Worm (Caenorhabditis elegans) whole organism, L4 larva: ENCODE data around the gene ZK1290.7.

Experiments used
- F26F4.8 ChIP-seq: fragments of 200-800 bp; sonication (Bioruptor generic); conservative IDR thresholded peaks from 2 replicates; pipeline ENCODE4 v1.3.6; 2022; ENCODE audit warnings: missing genetic modification characterization, missing compliant biosample characterization
- F37D6.2 ChIP-seq: sonication (generic microtip); optimal IDR thresholded peaks from 2 replicates; lab custom pipeline; 2016; ENCODE audit warnings: mild to moderate bottlenecking, missing genetic modification characterization, missing compliant biosample characterization
- Y75B8A.6 ChIP-seq: fragments of 200-800 bp; sonication (Bioruptor generic); IDR thresholded peaks from 2 replicates; pipeline ENCODE4 v1.3.6; 2022; ENCODE audit warnings: missing genetic modification reagents, missing genetic modification characterization, missing compliant biosample characterization
- aha-1 ChIP-seq: fragments of 150-350 bp; peaks from one replicate; lab custom pipeline; 2014; ENCODE audit warnings: missing biosample characterization, missing genetic modification characterization
- arid-1 ChIP-seq: fragments of 200-800 bp; sonication (Bioruptor generic); conservative IDR thresholded peaks from 2 replicates; pipeline ENCODE4 v1.3.6; 2022; ENCODE audit warnings: missing genetic modification reagents, missing genetic modification characterization, missing compliant biosample characterization
- ceh-32 ChIP-seq: sonication (generic microtip); optimal IDR thresholded peaks from 2 replicates; lab custom pipeline; 2016; ENCODE audit warnings: mild to moderate bottlenecking, missing genetic modification characterization, missing compliant biosample characterization; ENCODE audit not compliant: poor library complexity
- ceh-62 ChIP-seq: sonication (generic microtip); optimal IDR thresholded peaks from 2 replicates; lab custom pipeline; 2017; ENCODE audit warnings: missing biosample characterization, missing genetic modification characterization
- ctbp-1 ChIP-seq: fragments of 200-800 bp; sonication (Bioruptor generic); IDR thresholded peaks from 2 replicates; pipeline ENCODE4 v1.3.6; 2022; ENCODE audit warnings: missing genetic modification reagents, missing genetic modification characterization, missing compliant biosample characterization
- daf-8 ChIP-seq: fragments of 200-800 bp; sonication (Bioruptor generic); IDR thresholded peaks from 2 replicates; pipeline ENCODE4 v1.3.6; 2022; ENCODE audit warnings: missing genetic modification characterization, missing compliant biosample characterization
- duxl-1 ChIP-seq: sonication (generic microtip); optimal IDR thresholded peaks from 2 replicates; lab custom pipeline; 2016; ENCODE audit warnings: mild to moderate bottlenecking, missing genetic modification characterization, moderate library complexity, missing compliant biosample characterization; ENCODE audit not compliant: poor library complexity
- hlh-30 ChIP-seq: sonication (generic microtip); optimal IDR thresholded peaks from 2 replicates; lab custom pipeline; 2017; ENCODE audit warnings: antibody characterized with exemption, mild to moderate bottlenecking, missing genetic modification characterization, missing compliant biosample characterization; ENCODE audit not compliant: insufficient read depth
- hmg-1.1 ChIP-seq: fragments of 200-800 bp; sonication (Bioruptor generic); IDR thresholded peaks from 2 replicates; pipeline ENCODE4 v1.3.6; 2022; ENCODE audit warnings: missing genetic modification reagents, missing genetic modification characterization, missing compliant biosample characterization
- jun-1 ChIP-seq: fragments of 150-350 bp; optimal IDR thresholded peaks from 2 replicates; lab custom pipeline; 2014; ENCODE audit warnings: missing biosample characterization, missing genetic modification reagents, missing genetic modification characterization
- lin-38 ChIP-seq: fragments of 200-800 bp; sonication (Bioruptor generic); IDR thresholded peaks from 2 replicates; pipeline ENCODE4 v1.3.6; 2022; ENCODE audit warnings: missing genetic modification reagents, missing genetic modification characterization, missing compliant biosample characterization
- lir-3 ChIP-seq: sonication (generic microtip); optimal IDR thresholded peaks from 2 replicates; lab custom pipeline; 2016; ENCODE audit warnings: mild to moderate bottlenecking, missing genetic modification characterization, missing compliant biosample characterization
- lsy-2 ChIP-seq, 2 experiments: fragments of 150-350 bp in 1 of 2; sonication (generic microtip) in 1 of 2; optimal IDR thresholded peaks; 2 replicates each; lab custom pipeline; 2014 to 2017; ENCODE audit warnings: missing biosample characterization in 2 of 2, missing genetic modification characterization in 2 of 2
- madf-9 ChIP-seq: fragments of 200-800 bp; sonication (Bioruptor generic); conservative IDR thresholded peaks from 2 replicates; pipeline ENCODE4 v1.3.6; 2022; ENCODE audit warnings: missing genetic modification reagents, missing genetic modification characterization, missing compliant biosample characterization
- mdt-29 ChIP-seq: fragments of 200-800 bp; sonication (Bioruptor generic); IDR thresholded peaks from 2 replicates; pipeline ENCODE4 v1.3.6; 2022; ENCODE audit warnings: missing genetic modification reagents, missing genetic modification characterization, missing compliant biosample characterization
- mep-1 ChIP-seq: fragments of 150-350 bp; sonication (generic microtip); optimal IDR thresholded peaks from 3 replicates; lab custom pipeline; 2014; ENCODE audit warnings: missing biosample characterization, missing genetic modification characterization
- nhr-102 ChIP-seq: sonication (generic microtip); optimal IDR thresholded peaks from 2 replicates; lab custom pipeline; 2016; ENCODE audit warnings: mild to moderate bottlenecking, missing genetic modification characterization, moderate library complexity, missing compliant biosample characterization
- nhr-11 ChIP-seq: fragments of 150-350 bp; optimal IDR thresholded peaks from 2 replicates; lab custom pipeline; 2014; ENCODE audit warnings: missing biosample characterization, missing genetic modification characterization
- nhr-28 ChIP-seq: fragments of 150-350 bp; optimal IDR thresholded peaks from 2 replicates; lab custom pipeline; 2014; ENCODE audit warnings: missing biosample characterization, missing genetic modification characterization
- nhr-41 ChIP-seq: fragments of 200-800 bp; sonication (Bioruptor generic); IDR thresholded peaks from 2 replicates; pipeline ENCODE4 v1.3.6; 2022; ENCODE audit warnings: missing genetic modification reagents, missing genetic modification characterization, missing compliant biosample characterization
- pqm-1 ChIP-seq: sonication (generic microtip); optimal IDR thresholded peaks from 2 replicates; lab custom pipeline; 2017; ENCODE audit warnings: missing biosample characterization, missing genetic modification characterization
- rbr-2 ChIP-seq: sonication (generic microtip); optimal IDR thresholded peaks from 2 replicates; lab custom pipeline; 2016; ENCODE audit warnings: missing genotype, missing genetic modification characterization, missing compliant biosample characterization
- saeg-2 ChIP-seq: fragments of 200-800 bp; sonication (Bioruptor generic); IDR thresholded peaks from 2 replicates; pipeline ENCODE4 v1.3.6; 2022; ENCODE audit warnings: missing genetic modification reagents, missing genetic modification characterization, missing compliant biosample characterization
- snpc-1.2 ChIP-seq: fragments of 200-800 bp; sonication (Bioruptor generic); IDR thresholded peaks from 2 replicates; pipeline ENCODE4 v1.3.6; 2022; ENCODE audit warnings: missing genetic modification reagents, missing genetic modification characterization, missing compliant biosample characterization
- unc-62 ChIP-seq, 3 experiments: fragments of 150-350 bp in 1 of 3; sonication (generic microtip); optimal IDR thresholded peaks in 2 of 3; peaks in 1 of 3; 1 replicate in 1 of 3; 2 replicates in 2 of 3; lab custom pipeline; 2014 to 2017; ENCODE audit warnings: missing biosample characterization in 3 of 3, missing genetic modification characterization in 3 of 3, missing genetic modification reagents in 3 of 3, missing genotype in 1 of 3
- vab-7 ChIP-seq: fragments of 200-800 bp; sonication (Bioruptor generic); IDR thresholded peaks from 2 replicates; pipeline ENCODE4 v1.3.6; 2022; ENCODE audit warnings: missing genetic modification reagents, missing genetic modification characterization, missing compliant biosample characterization
- zag-1 ChIP-seq: fragments of 150-350 bp; optimal IDR thresholded peaks from 2 replicates; lab custom pipeline; 2014; ENCODE audit warnings: missing biosample characterization, missing genetic modification characterization
- zfp-2 ChIP-seq: sonication (generic microtip); optimal IDR thresholded peaks from 2 replicates; lab custom pipeline; 2016; ENCODE audit warnings: mild to moderate bottlenecking, missing genetic modification characterization, missing compliant biosample characterization
- zip-11 ChIP-seq: fragments of 200-800 bp; sonication (Bioruptor generic); IDR thresholded peaks from 2 replicates; pipeline ENCODE4 v1.3.6; 2022; ENCODE audit warnings: missing genetic modification characterization, missing compliant biosample characterization

The ZK1290.7 gene

DNA sequence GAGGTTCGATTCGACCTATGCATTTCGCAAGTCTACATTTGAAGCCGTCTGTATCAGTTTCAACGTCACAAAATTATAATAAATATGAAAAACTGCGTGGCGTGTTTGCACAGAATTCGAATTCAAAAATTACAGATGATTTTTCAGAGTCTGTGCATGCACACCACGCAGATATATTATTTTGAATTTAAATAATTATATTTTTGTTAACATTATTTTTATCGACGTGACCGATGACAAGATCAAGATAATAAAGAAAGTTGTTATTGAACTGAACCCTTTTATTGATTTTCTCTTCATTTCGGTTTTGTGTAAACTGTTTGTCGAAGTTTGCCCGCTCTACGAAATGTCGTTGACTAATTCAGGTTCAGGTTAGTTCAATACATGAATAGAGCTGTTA lies 20.4 kb downstream of the ZK1290.7 start, which contains the start of gene C28F5.1:
Gene C28F5.1 (plus strand): TSS at position 301 of the 400 bp plus-strand sequence.
- TF ChIP-seq nhr-102 (tag; lab: Kevin White, UChicago) (no peak), F26F4.8 (GFP tag; lab: Robert Waterston, UW) (no peak), saeg-2 (GFP tag; lab: Robert Waterston, UW) (no peak), daf-8 (no peak), snpc-1.2 (GFP tag; lab: Robert Waterston, UW) (no peak), arid-1 (GFP tag; lab: Robert Waterston, UW) (no peak), hlh-30 (tag; lab: Kevin White, UChicago) (no peak), nhr-41 (GFP tag; lab: Robert Waterston, UW) (no peak), lir-3 (tag; lab: Kevin White, UChicago) (no peak), mdt-29 (GFP tag; lab: Robert Waterston, UW) (no peak), lin-38 (GFP tag; lab: Robert Waterston, UW) (no peak), pqm-1 (tag; lab: Kevin White, UChicago) (no peak), Y75B8A.6 (no peak), rbr-2 (tag; lab: Kevin White, UChicago) (no peak), F37D6.2 (no peak), madf-9 (no peak), nhr-11 (tag; lab: Kevin White, UChicago) (no peak)
- TF ChIP-seq, all 104 proteins: peak for 0

DNA sequence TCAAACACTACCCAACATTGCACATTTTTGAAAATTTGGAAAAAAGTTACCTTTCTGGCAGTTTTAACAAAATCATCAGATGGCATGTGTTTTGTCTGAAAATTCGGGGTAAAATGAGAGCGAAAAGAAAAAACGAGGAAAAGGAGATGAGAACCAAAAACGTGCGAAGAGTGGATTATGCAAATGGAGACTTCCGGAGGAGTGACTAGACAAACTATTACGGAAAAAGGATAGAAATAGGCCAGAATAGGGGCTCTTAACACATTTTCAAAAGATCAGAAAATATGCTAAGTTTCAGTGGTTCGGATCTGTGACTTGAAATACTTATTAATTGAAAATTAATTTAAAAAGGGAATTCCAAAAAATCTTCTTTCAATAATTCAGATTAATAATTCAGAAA lies 26.0 kb downstream of the ZK1290.7 start, which contains the start of gene srab-14:
Gene srab-14 (minus strand): TSS at position 101 of the 400 bp plus-strand sequence.
- no peak for TF ChIP-seq madf-9
- no peak for TF ChIP-seq jun-1 (tag; lab: Kevin White, UChicago)
- TF ChIP-seq zip-11 (GFP tag; lab: Robert Waterston, UW): no peak
- TF ChIP-seq mep-1 (tag; lab: Kevin White, UChicago): no peak
- no peak for TF ChIP-seq zag-1
- no peak for TF ChIP-seq hmg-1.1 (GFP tag; lab: Robert Waterston, UW)
- TF ChIP-seq ctbp-1 (GFP tag; lab: Robert Waterston, UW): no peak
- no peak for TF ChIP-seq zfp-2 (tag; lab: Kevin White, UChicago)
- no peak for TF ChIP-seq vab-7 (GFP tag; lab: Robert Waterston, UW)

DNA sequence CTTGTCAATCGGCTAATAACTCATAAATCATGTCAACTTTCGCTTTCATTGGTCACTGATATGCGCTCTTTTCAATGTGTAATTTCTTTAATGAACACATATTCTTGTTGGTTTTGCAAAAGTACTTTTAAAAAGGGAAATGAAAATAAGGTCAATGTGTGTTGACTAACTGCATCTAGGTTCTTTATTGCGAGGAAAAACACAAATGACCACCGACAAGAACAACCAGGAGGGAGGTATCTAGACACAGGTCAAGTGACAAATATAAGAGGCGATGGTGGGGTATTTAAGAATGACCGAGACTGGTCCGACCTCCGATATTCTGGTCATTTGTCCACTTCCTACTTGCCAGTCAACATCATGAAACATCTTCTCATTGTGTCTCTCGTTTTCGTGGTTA lies 29.3 kb downstream of the ZK1290.7 start, which contains the start of gene spi-1:
Gene spi-1 (plus strand): TSS at position 178 of the 400 bp plus-strand sequence.
- TF ChIP-seq duxl-1 (tag; lab: Kevin White, UChicago) (no peak), unc-62 (GFP tag; optimal IDR thresholded peaks at IDR 0.05 in 1 of 2; lab: Kevin White, UChicago) (peak in 1 of 2 experiments; percentile 85), unc-62 (tag; optimal IDR thresholded peaks at IDR 0.05; lab: Kevin White, UChicago) (no peak), ceh-62 (tag; lab: Kevin White, UChicago) (no peak), hlh-30 (tag; lab: Kevin White, UChicago) (peak; percentile 42)

DNA sequence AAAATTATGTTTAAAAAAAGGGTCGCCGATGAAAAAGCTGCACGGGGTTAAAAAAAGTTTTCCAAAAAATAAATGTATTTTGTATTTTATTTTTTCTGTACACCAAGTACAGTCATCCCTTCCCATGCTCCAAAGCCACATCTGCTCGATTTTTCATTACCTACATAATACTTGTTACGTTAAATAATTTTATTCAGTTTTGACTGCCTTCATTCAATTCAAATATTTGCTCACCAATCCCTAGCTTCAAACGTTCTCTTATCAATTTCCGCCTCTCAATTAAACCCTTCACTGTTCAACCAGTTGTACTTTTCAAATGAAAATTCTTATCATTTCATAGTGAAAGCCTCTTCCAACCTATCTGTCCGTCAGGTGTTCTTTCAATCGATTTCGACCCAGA lies 31.2 kb downstream of the ZK1290.7 start, which contains the start of gene R10H1.1:
Gene R10H1.1 (plus strand): TSS at position 301 of the 400 bp plus-strand sequence.
- peak; percentile 63 for TF ChIP-seq pqm-1 (tag; lab: Kevin White, UChicago)
- TF ChIP-seq nhr-28 (tag; lab: Kevin White, UChicago): peak; percentile 42
- TF ChIP-seq snpc-1.2 (GFP tag; lab: Robert Waterston, UW): no peak
- TF ChIP-seq lsy-2 (tag; optimal IDR thresholded peaks at IDR 0.05; lab: Kevin White, UChicago): no peak

DNA sequence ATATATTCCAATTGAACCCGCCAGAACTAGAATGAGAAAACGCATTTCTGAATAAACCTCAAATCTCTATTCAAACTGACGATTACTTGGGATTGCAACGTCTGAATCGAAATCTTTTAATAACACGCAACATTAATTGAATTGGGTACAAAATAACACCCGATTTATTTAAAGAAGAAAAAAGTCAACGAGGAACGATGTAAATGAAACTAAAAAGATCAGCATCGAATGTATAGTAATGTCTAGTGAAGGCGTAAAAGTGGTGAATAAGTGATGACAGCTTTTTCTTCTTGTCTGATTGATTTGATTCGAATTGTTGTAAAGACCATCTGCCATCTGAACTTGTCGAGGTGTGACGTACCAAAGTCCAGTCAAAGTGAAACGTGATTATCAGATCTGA lies 31.8 kb downstream of the ZK1290.7 start, which contains the start of gene nas-23:
Gene nas-23 (minus strand): TSS at position 101 of the 400 bp plus-strand sequence.
- TF ChIP-seq ceh-32 (tag; lab: Kevin White, UChicago) (no peak), aha-1 (peak; percentile 73)
